Worm (Caenorhabditis elegans) whole organism, young adult: Measurements from ENCODE around the gene T20G5.8.

Source experiments
- B0019.2 ChIP-seq: fragments of 200-800 bp; sonication (Bioruptor generic); conservative IDR thresholded peaks from 2 replicates; pipeline ENCODE4 v1.3.6; 2022; ENCODE audit warnings: missing genetic modification reagents, missing genetic modification characterization, missing compliant biosample characterization
- F37B4.10 ChIP-seq: fragments of 200-800 bp; sonication (Bioruptor generic); IDR thresholded peaks from 2 replicates; pipeline ENCODE4 v1.3.6; 2022; ENCODE audit warnings: missing genetic modification characterization, missing compliant biosample characterization
- K11D2.4 ChIP-seq: fragments of 200-800 bp; sonication (Bioruptor generic); IDR thresholded peaks from 2 replicates; pipeline ENCODE4 v1.3.6; 2022; ENCODE audit warnings: missing genetic modification reagents, missing genetic modification characterization, missing compliant biosample characterization
- Y95B8A.8 ChIP-seq: fragments of 200-800 bp; sonication (Bioruptor generic); IDR thresholded peaks from 2 replicates; pipeline ENCODE4 v1.3.6; 2022; ENCODE audit warnings: missing genetic modification reagents, missing genetic modification characterization, missing compliant biosample characterization
- aptf-2 ChIP-seq: fragments of 200-800 bp; sonication (Bioruptor generic); conservative IDR thresholded peaks from 2 replicates; pipeline ENCODE4 v1.3.6; 2022; ENCODE audit warnings: missing genetic modification reagents, missing genetic modification characterization, missing compliant biosample characterization
- aptf-3 ChIP-seq: fragments of 200-800 bp; sonication (Bioruptor generic); IDR thresholded peaks from 2 replicates; pipeline ENCODE4 v1.3.6; 2022; ENCODE audit warnings: missing genetic modification characterization, missing compliant biosample characterization
- atf-7 ChIP-seq: sonication (generic microtip); optimal IDR thresholded peaks from 2 replicates; lab custom pipeline; 2017; ENCODE audit warnings: mild to moderate bottlenecking, missing genetic modification characterization, missing compliant biosample characterization
- attf-5 ChIP-seq: fragments of 200-800 bp; sonication (Bioruptor generic); optimal IDR thresholded peaks from 2 replicates; lab custom pipeline; 2018; ENCODE audit warnings: mild to moderate bottlenecking, missing genetic modification characterization, missing compliant biosample characterization
- attf-6 ChIP-seq: fragments of 200-800 bp; sonication (Bioruptor generic); IDR thresholded peaks from 2 replicates; pipeline ENCODE4 v1.3.6; 2022; ENCODE audit warnings: missing genetic modification reagents, missing genetic modification characterization, missing compliant biosample characterization
- bed-2 ChIP-seq: fragments of 200-800 bp; sonication (Bioruptor generic); IDR thresholded peaks from 2 replicates; pipeline ENCODE4 v1.3.6; 2022; ENCODE audit warnings: missing genetic modification reagents, missing genetic modification characterization, missing compliant biosample characterization
- cebp-1 ChIP-seq, 2 experiments: fragments of 200-800 bp in 1 of 2; sonication (Bioruptor generic) in 1 of 2; sonication (generic microtip) in 1 of 2; IDR thresholded peaks in 1 of 2; optimal IDR thresholded peaks in 1 of 2; 2 replicates each; pipeline versions ENCODE4 v1.3.6 to Lab custom; 2017 to 2022; ENCODE audit warnings: missing compliant biosample characterization in 2 of 2, missing genetic modification characterization in 2 of 2, mild to moderate bottlenecking in 1 of 2, missing genetic modification reagents in 1 of 2, moderate library complexity in 1 of 2
- cebp-2 ChIP-seq: fragments of 200-800 bp; sonication (Bioruptor generic); IDR thresholded peaks from 2 replicates; pipeline ENCODE4 v1.3.6; 2022; ENCODE audit warnings: missing genetic modification characterization, missing compliant biosample characterization
- ceh-100 ChIP-seq: fragments of 200-800 bp; sonication (Bioruptor generic); IDR thresholded peaks from 2 replicates; pipeline ENCODE4 v1.3.6; 2022; ENCODE audit warnings: missing genetic modification reagents, missing genetic modification characterization, missing compliant biosample characterization
- ceh-40 ChIP-seq: fragments of 200-800 bp; sonication (Bioruptor generic); IDR thresholded peaks from 2 replicates; pipeline ENCODE4 v1.3.6; 2022; ENCODE audit warnings: missing genetic modification characterization, missing compliant biosample characterization
- ceh-58 ChIP-seq: fragments of 200-800 bp; sonication (Bioruptor generic); IDR thresholded peaks from 2 replicates; pipeline ENCODE4 v1.3.6; 2022; ENCODE audit warnings: missing genetic modification characterization, missing compliant biosample characterization
- die-1 ChIP-seq: sonication (generic microtip); optimal IDR thresholded peaks from 2 replicates; lab custom pipeline; 2016; ENCODE audit warnings: missing genotype, mild to moderate bottlenecking, missing genetic modification characterization, missing compliant biosample characterization
- dpl-1 ChIP-seq: fragments of 150-350 bp; optimal IDR thresholded peaks from 2 replicates; lab custom pipeline; 2014; ENCODE audit warnings: missing biosample characterization, missing genetic modification reagents, missing genetic modification characterization
- efl-1 ChIP-seq: fragments of 150-350 bp; optimal IDR thresholded peaks from 2 replicates; lab custom pipeline; 2014; ENCODE audit warnings: missing biosample characterization, missing genetic modification reagents, missing genetic modification characterization
- ekl-4 ChIP-seq: fragments of 200-800 bp; sonication (Bioruptor generic); IDR thresholded peaks from 2 replicates; pipeline ENCODE4 v1.3.6; 2022; ENCODE audit warnings: missing genetic modification reagents, missing genetic modification characterization, missing compliant biosample characterization
- ets-4 ChIP-seq: fragments of 200-800 bp; sonication (Bioruptor generic); optimal IDR thresholded peaks from 2 replicates; lab custom pipeline; 2018; ENCODE audit warnings: mild to moderate bottlenecking, missing genetic modification characterization, missing compliant biosample characterization
- gei-17 ChIP-seq: fragments of 200-800 bp; sonication (Bioruptor generic); optimal IDR thresholded peaks from 2 replicates; lab custom pipeline; 2018; ENCODE audit warnings: mild to moderate bottlenecking, missing genetic modification characterization, missing compliant biosample characterization
- hlh-26 ChIP-seq: fragments of 200-800 bp; sonication (Bioruptor generic); conservative IDR thresholded peaks from 2 replicates; pipeline ENCODE4 v1.3.6; 2022; ENCODE audit warnings: missing genetic modification reagents, missing genetic modification characterization, missing compliant biosample characterization
- hsf-1 ChIP-seq: fragments of 200-800 bp; sonication (Bioruptor generic); IDR thresholded peaks from 2 replicates; pipeline ENCODE4 v1.3.6; 2022; ENCODE audit warnings: missing genetic modification reagents, missing genetic modification characterization, missing compliant biosample characterization
- lag-1 ChIP-seq: fragments of 200-800 bp; sonication (Bioruptor generic); IDR thresholded peaks from 2 replicates; pipeline ENCODE4 v1.3.6; 2022; ENCODE audit warnings: missing genetic modification reagents, missing genetic modification characterization, missing compliant biosample characterization
- let-526 ChIP-seq: fragments of 200-800 bp; sonication (Bioruptor generic); IDR thresholded peaks from 2 replicates; pipeline ENCODE4 v1.3.6; 2022; ENCODE audit warnings: missing genetic modification reagents, missing genetic modification characterization, missing compliant biosample characterization
- lin-26 ChIP-seq: fragments of 200-800 bp; sonication (Bioruptor generic); IDR thresholded peaks from 2 replicates; pipeline ENCODE4 v1.3.6; 2022; ENCODE audit warnings: missing genetic modification reagents, missing genetic modification characterization, missing compliant biosample characterization
- lin-35 ChIP-seq, 3 experiments: fragments of 150-350 bp in 2 of 3; sonication (generic microtip) in 1 of 3; optimal IDR thresholded peaks; 2 replicates each; lab custom pipeline; 2014 to 2018; ENCODE audit warnings: missing biosample characterization in 3 of 3, missing genetic modification characterization in 3 of 3, missing genetic modification reagents in 3 of 3
- madf-3 ChIP-seq: fragments of 200-800 bp; sonication (Bioruptor generic); IDR thresholded peaks from 2 replicates; pipeline ENCODE4 v1.3.6; 2022; ENCODE audit warnings: missing genetic modification reagents, missing genetic modification characterization, missing compliant biosample characterization
- madf-6 ChIP-seq: fragments of 200-800 bp; sonication (Bioruptor generic); IDR thresholded peaks from 2 replicates; pipeline ENCODE4 v1.3.6; 2022; ENCODE audit warnings: missing genetic modification reagents, missing genetic modification characterization, missing compliant biosample characterization
- madf-8 ChIP-seq: fragments of 200-800 bp; sonication (Bioruptor generic); conservative IDR thresholded peaks from 2 replicates; pipeline ENCODE4 v1.3.6; 2022; ENCODE audit warnings: missing genetic modification reagents, missing genetic modification characterization, missing compliant biosample characterization
- nhr-179 ChIP-seq: sonication (generic microtip); optimal IDR thresholded peaks from 2 replicates; lab custom pipeline; 2016; ENCODE audit warnings: mild to moderate bottlenecking, missing genetic modification characterization, missing compliant biosample characterization
- rcor-1 ChIP-seq: fragments of 200-800 bp; sonication (Bioruptor generic); IDR thresholded peaks from 2 replicates; pipeline ENCODE4 v1.3.6; 2022; ENCODE audit warnings: missing genetic modification reagents, missing genetic modification characterization, missing compliant biosample characterization
- sdz-38 ChIP-seq: sonication (generic microtip); optimal IDR thresholded peaks from 2 replicates; lab custom pipeline; 2016; ENCODE audit warnings: missing genotype, missing genetic modification characterization, missing compliant biosample characterization
- snpc-1.3 ChIP-seq: sonication (generic microtip); optimal IDR thresholded peaks from 2 replicates; lab custom pipeline; 2017; ENCODE audit warnings: missing genetic modification characterization, mild to moderate bottlenecking, missing compliant biosample characterization, antibody characterized with exemption, moderate library complexity, missing genotype, missing genetic modification reagents; ENCODE audit not compliant: insufficient read depth
- snpc-4 ChIP-seq, 5 experiments: fragments of 150-350 bp in 1 of 5; sonication (generic microtip) in 4 of 5; optimal IDR thresholded peaks; 2 replicates each; lab custom pipeline; 2014 to 2018; ENCODE audit warnings: missing genetic modification characterization in 5 of 5, missing biosample characterization in 3 of 5, antibody characterized with exemption in 2 of 5, mild to moderate bottlenecking in 2 of 5, missing compliant biosample characterization in 2 of 5, missing genotype in 2 of 5, moderate library complexity in 2 of 5, missing genetic modification reagents in 1 of 5
- sptf-2 ChIP-seq: fragments of 200-800 bp; sonication (Bioruptor generic); optimal IDR thresholded peaks from 2 replicates; lab custom pipeline; 2018; ENCODE audit warnings: mild to moderate bottlenecking, missing genetic modification characterization, missing compliant biosample characterization
- tlf-1 ChIP-seq: fragments of 200-800 bp; sonication (Bioruptor generic); optimal IDR thresholded peaks from 2 replicates; lab custom pipeline; 2018; ENCODE audit warnings: mild to moderate bottlenecking, missing genetic modification characterization, missing compliant biosample characterization
- ztf-22 ChIP-seq: fragments of 200-800 bp; sonication (Bioruptor generic); optimal IDR thresholded peaks from 2 replicates; lab custom pipeline; 2018; ENCODE audit warnings: mild to moderate bottlenecking, missing genetic modification characterization, moderate library complexity, missing compliant biosample characterization
- ztf-25 ChIP-seq: fragments of 200-800 bp; sonication (Bioruptor generic); IDR thresholded peaks from 2 replicates; pipeline ENCODE4 v1.3.6; 2022; ENCODE audit warnings: missing genetic modification reagents, missing genetic modification characterization, missing compliant biosample characterization
- ztf-6 ChIP-seq: fragments of 200-800 bp; sonication (Bioruptor generic); IDR thresholded peaks from 2 replicates; pipeline ENCODE4 v1.3.6; 2022; ENCODE audit warnings: missing genetic modification reagents, missing genetic modification characterization, missing compliant biosample characterization

The T20G5.8 gene

ce11 chrIII:10218587-10218986 lies 19.4 kb downstream of the T20G5.8 start, which contains the start of the genes rde-4 and cox-14 (continued):
- TF ChIP-seq hsf-1 (GFP tag; lab: Robert Waterston, UW) = no peak
- no peak for TF ChIP-seq cebp-1 (GFP tag; IDR thresholded peaks at IDR 0.05; lab: Robert Waterston, UW)
- no peak for TF ChIP-seq cebp-1 (tag; optimal IDR thresholded peaks at IDR 0.05; lab: Kevin White, UChicago)
- TF ChIP-seq ztf-25 (GFP tag; lab: Robert Waterston, UW) = no peak
- TF ChIP-seq snpc-4 (GFP tag; optimal IDR thresholded peaks at IDR 0.05; lab: Kevin White, UChicago) = peak; percentile 29
- peak in 1 of 4 experiments; percentile 9 for TF ChIP-seq snpc-4 (tag; optimal IDR thresholded peaks at IDR 0.05; lab: Kevin White, UChicago)
- TF ChIP-seq ets-4 (GFP tag; lab: Kevin White, UChicago) = no peak
- no peak for TF ChIP-seq gei-17 (GFP tag; lab: Kevin White, UChicago)
- TF ChIP-seq nhr-179 = no peak
- TF ChIP-seq die-1 (tag; lab: Kevin White, UChicago) = no peak
- TF ChIP-seq lin-26 (GFP tag; lab: Robert Waterston, UW) = no peak
- no peak for TF ChIP-seq cebp-2 (GFP tag; lab: Robert Waterston, UW)
- no peak for TF ChIP-seq sptf-2 (GFP tag; lab: Kevin White, UChicago)
- no peak for TF ChIP-seq madf-6 (GFP tag; lab: Robert Waterston, UW)
- no peak for TF ChIP-seq rcor-1 (GFP tag; lab: Robert Waterston, UW)
- no peak for TF ChIP-seq hlh-26 (GFP tag; lab: Robert Waterston, UW)
- no peak for TF ChIP-seq madf-3 (GFP tag; lab: Robert Waterston, UW)
- peak; percentile 48 for TF ChIP-seq efl-1 (GFP tag; lab: Kevin White, UChicago)
- no peak for TF ChIP-seq madf-8 (GFP tag; lab: Robert Waterston, UW)
- no peak for TF ChIP-seq ceh-40 (GFP tag; lab: Robert Waterston, UW)
- no peak for TF ChIP-seq ceh-100
- TF ChIP-seq snpc-1.3 (tag; lab: Kevin White, UChicago) = peak; percentile 48
- no peak for TF ChIP-seq K11D2.4 (GFP tag; lab: Robert Waterston, UW)
- TF ChIP-seq lag-1 = no peak
- TF ChIP-seq attf-6 (GFP tag; lab: Robert Waterston, UW) = no peak
- peak in 1 of 3 experiments; percentile 86 for TF ChIP-seq lin-35 (GFP tag; optimal IDR thresholded peaks at IDR 0.05; lab: Kevin White, UChicago)
- TF ChIP-seq Y95B8A.8 (GFP tag; lab: Robert Waterston, UW) = no peak
- TF ChIP-seq let-526 (GFP tag; lab: Robert Waterston, UW) = no peak
- no peak for TF ChIP-seq B0019.2 (GFP tag; lab: Robert Waterston, UW)
- TF ChIP-seq dpl-1 (GFP tag; lab: Kevin White, UChicago) = peak; percentile 27
- TF ChIP-seq ztf-6 (GFP tag; lab: Robert Waterston, UW) = no peak
- no peak for TF ChIP-seq aptf-2
- no peak for TF ChIP-seq tlf-1 (GFP tag; lab: Kevin White, UChicago)
- no peak for TF ChIP-seq ekl-4
- no peak for TF ChIP-seq aptf-3 (GFP tag; lab: Robert Waterston, UW)
- TF ChIP-seq atf-7 = no peak
- TF ChIP-seq ceh-58 (GFP tag; lab: Robert Waterston, UW) = no peak
- TF ChIP-seq bed-2 (GFP tag; lab: Robert Waterston, UW) = no peak
- TF ChIP-seq sdz-38 = no peak
- no peak for TF ChIP-seq F37B4.10
- no peak for TF ChIP-seq ztf-22
- no peak for TF ChIP-seq attf-5 (GFP tag; lab: Kevin White, UChicago)
